Fruit fly (Drosophila melanogaster) whole organism, wandering third instar larva: ENCODE results near the gene CG10584.

Source experiments
- Abd-B ChIP-seq: fragments of >200 bp; optimal IDR thresholded peaks from 2 replicates; lab custom pipeline; 2017; ENCODE audit warnings: missing biosample characterization, missing genetic modification characterization
- CG32264 ChIP-seq: fragments of 200-800 bp; sonication (Bioruptor generic); optimal IDR thresholded peaks from 2 replicates; lab custom pipeline; 2016; ENCODE audit warnings: missing biosample characterization, missing genetic modification characterization
- CG9705 ChIP-seq: fragments of 200-800 bp; sonication (Bioruptor generic); optimal IDR thresholded peaks from 2 replicates; lab custom pipeline; 2018; ENCODE audit warnings: missing biosample characterization, mild to moderate bottlenecking, missing genetic modification characterization
- CrebA ChIP-seq: fragments of 200-800 bp; sonication (Bioruptor generic); optimal IDR thresholded peaks from 2 replicates; lab custom pipeline; 2016; ENCODE audit warnings: missing biosample characterization, mild to moderate bottlenecking, missing genetic modification characterization, borderline replicate concordance
- Dfd ChIP-seq: fragments of >200 bp; optimal IDR thresholded peaks from 2 replicates; lab custom pipeline; 2017; ENCODE audit warnings: missing biosample characterization, missing genetic modification characterization
- Dif ChIP-seq: fragments of 200-275, 200-300 bp; sonication (Bioruptor generic); optimal IDR thresholded peaks from 2 replicates; lab custom pipeline; 2018; ENCODE audit warnings: missing biosample characterization, missing genetic modification characterization; ENCODE audit not compliant: partially characterized antibody
- GATAd ChIP-seq: sonication (Bioruptor generic); optimal IDR thresholded peaks from 2 replicates; lab custom pipeline; 2016; ENCODE audit warnings: missing biosample characterization, missing genetic modification characterization
- HLH106 ChIP-seq: fragments of 200-800 bp; optimal IDR thresholded peaks from 3 replicates; lab custom pipeline; 2019; ENCODE audit warnings: missing biosample characterization, mild to moderate bottlenecking, missing genetic modification characterization, moderate library complexity
- Hnf4 ChIP-seq: fragments of 200-800 bp; sonication (Bioruptor generic); optimal IDR thresholded peaks from 2 replicates; lab custom pipeline; 2016; ENCODE audit warnings: missing biosample characterization, mild to moderate bottlenecking, missing genetic modification characterization
- Hr78 ChIP-seq: fragments of >200 bp; optimal IDR thresholded peaks from 2 replicates; lab custom pipeline; 2017; ENCODE audit warnings: missing biosample characterization, missing genetic modification characterization
- Hr83 ChIP-seq: fragments of 200-300 bp; sonication (Bioruptor generic); optimal IDR thresholded peaks from 2 replicates; lab custom pipeline; 2016; ENCODE audit warnings: missing biosample characterization, mild to moderate bottlenecking, missing genetic modification characterization, moderate library complexity; ENCODE audit not compliant: poor library complexity, severe bottlenecking
- Jra ChIP-seq: sonication (Bioruptor generic); optimal IDR thresholded peaks from 2 replicates; lab custom pipeline; 2016; ENCODE audit warnings: missing biosample characterization, missing genetic modification characterization
- Mio ChIP-seq: sonication (Bioruptor generic); optimal IDR thresholded peaks from 2 replicates; lab custom pipeline; 2016; ENCODE audit warnings: missing biosample characterization, missing genetic modification characterization
- Myc ChIP-seq: fragments of >200 bp; optimal IDR thresholded peaks from 2 replicates; lab custom pipeline; 2017
- N ChIP-seq: fragments of >200 bp; optimal IDR thresholded peaks from 2 replicates; lab custom pipeline; 2018; ENCODE audit warnings: missing biosample characterization, missing external identifiers, missing genetic modification characterization
- OdsH ChIP-seq: fragments of 200-800 bp; sonication (Bioruptor generic); optimal IDR thresholded peaks from 2 replicates; lab custom pipeline; 2016; ENCODE audit warnings: missing biosample characterization, mild to moderate bottlenecking, missing genetic modification characterization
- Rel ChIP-seq, 2 experiments: fragments of 200-800 bp; sonication (Bioruptor generic) in 1 of 2; optimal IDR thresholded peaks; 2 replicates in 1 of 2; 3 replicates in 1 of 2; lab custom pipeline; 2016 to 2019; ENCODE audit warnings: mild to moderate bottlenecking in 2 of 2, missing biosample characterization in 2 of 2, missing genetic modification characterization in 2 of 2, moderate library complexity in 1 of 2
- Sp1 ChIP-seq: fragments of 200-800 bp; sonication (Bioruptor generic); optimal IDR thresholded peaks from 3 replicates; lab custom pipeline; 2019; ENCODE audit warnings: missing biosample characterization, mild to moderate bottlenecking, missing genetic modification characterization, moderate library complexity
- Vsx2 ChIP-seq: fragments of 200-300, 225-300 bp; sonication (Bioruptor generic); optimal IDR thresholded peaks from 2 replicates; lab custom pipeline; 2018; ENCODE audit warnings: missing biosample characterization, missing genetic modification characterization; ENCODE audit not compliant: partially characterized antibody
- br ChIP-seq: fragments of 200-800 bp; sonication (Bioruptor generic); optimal IDR thresholded peaks from 2 replicates; lab custom pipeline; 2016; ENCODE audit warnings: missing biosample characterization, missing genetic modification characterization
- brk ChIP-seq: fragments of 200-800 bp; sonication (Bioruptor generic); optimal IDR thresholded peaks from 2 replicates; lab custom pipeline; 2016; ENCODE audit warnings: missing biosample characterization, mild to moderate bottlenecking, missing genetic modification characterization
- dl ChIP-seq, 2 experiments: fragments of 175-275, 200-275 bp in 1 of 2; fragments of 200-275 bp in 1 of 2; sonication (Bioruptor generic); optimal IDR thresholded peaks; lab custom pipeline; 2018; ENCODE audit warnings: mild to moderate bottlenecking in 2 of 2, missing biosample characterization in 2 of 2, missing genetic modification characterization in 2 of 2, moderate library complexity in 2 of 2; ENCODE audit not compliant: partially characterized antibody in 2 of 2, insufficient read depth in 1 of 2
- dmrt93B ChIP-seq: fragments of 200-800 bp; sonication (Bioruptor generic); optimal IDR thresholded peaks from 2 replicates; lab custom pipeline; 2018; ENCODE audit warnings: missing biosample characterization, mild to moderate bottlenecking, missing genetic modification characterization
- dsf ChIP-seq: sonication (Bioruptor generic); optimal IDR thresholded peaks from 2 replicates; lab custom pipeline; 2016; ENCODE audit warnings: missing biosample characterization, missing genetic modification characterization, borderline replicate concordance
- ey ChIP-seq: fragments of 200-800 bp; sonication (Bioruptor generic); optimal IDR thresholded peaks from 2 replicates; lab custom pipeline; 2016; ENCODE audit warnings: missing biosample characterization, missing genetic modification characterization
- foxo ChIP-seq, 2 experiments: fragments of 200-800 bp; sonication (Bioruptor generic); optimal IDR thresholded peaks; 2 replicates in 1 of 2; 3 replicates in 1 of 2; lab custom pipeline; 2016 to 2017; ENCODE audit warnings: missing biosample characterization in 2 of 2, missing genetic modification characterization in 2 of 2
- fru ChIP-seq: fragments of 200-800 bp; sonication (Bioruptor generic); optimal IDR thresholded peaks from 3 replicates; lab custom pipeline; 2016; ENCODE audit warnings: missing biosample characterization, mild to moderate bottlenecking, missing genetic modification characterization
- h ChIP-seq: fragments of 200-800 bp; sonication (Bioruptor generic); optimal IDR thresholded peaks from 3 replicates; lab custom pipeline; 2016; ENCODE audit warnings: missing biosample characterization, mild to moderate bottlenecking, missing genetic modification characterization
- jim ChIP-seq: fragments of 175-275, 200-325 bp; sonication (Bioruptor generic); optimal IDR thresholded peaks from 2 replicates; lab custom pipeline; 2016; ENCODE audit warnings: missing biosample characterization, mild to moderate bottlenecking, missing genetic modification characterization
- lola ChIP-seq: fragments of >200 bp; optimal IDR thresholded peaks from 2 replicates; lab custom pipeline; 2017; ENCODE audit warnings: missing biosample characterization, missing genetic modification characterization
- pan ChIP-seq: fragments of >200 bp; optimal IDR thresholded peaks from 2 replicates; lab custom pipeline; 2017
- psq ChIP-seq: fragments of 200-800 bp; sonication (Bioruptor generic); optimal IDR thresholded peaks from 3 replicates; lab custom pipeline; 2017; ENCODE audit warnings: missing biosample characterization, mild to moderate bottlenecking, missing genetic modification characterization, moderate library complexity
- rgr ChIP-seq: fragments of 200-800 bp; sonication (Bioruptor generic); optimal IDR thresholded peaks from 3 replicates; lab custom pipeline; 2016; ENCODE audit warnings: missing biosample characterization, mild to moderate bottlenecking, missing genetic modification characterization
- sage ChIP-seq: fragments of 200-800 bp; sonication (Bioruptor generic); optimal IDR thresholded peaks from 2 replicates; lab custom pipeline; 2016; ENCODE audit warnings: missing biosample characterization, mild to moderate bottlenecking, missing genetic modification characterization
- sv ChIP-seq: fragments of 200-800 bp; sonication (Bioruptor generic); optimal IDR thresholded peaks from 3 replicates; lab custom pipeline; 2016; ENCODE audit warnings: missing biosample characterization, missing genetic modification characterization
- tai ChIP-seq: sonication (Bioruptor generic); optimal IDR thresholded peaks from 2 replicates; lab custom pipeline; 2016; ENCODE audit warnings: missing biosample characterization, missing genetic modification characterization
- usp ChIP-seq: fragments of >200 bp; optimal IDR thresholded peaks from 2 replicates; lab custom pipeline; 2017; ENCODE audit warnings: missing biosample characterization, missing genetic modification characterization
- woc ChIP-seq: sonication (Bioruptor generic); optimal IDR thresholded peaks from 2 replicates; lab custom pipeline; 2016; ENCODE audit warnings: missing biosample characterization, mild to moderate bottlenecking, missing genetic modification characterization

CG10584 gene

dm6 chr3L:21060189-21061070, 29.3 kb upstream of the CG10584 start:
- peak; percentile 32 for TF ChIP-seq ey (GFP tag; lab: Kevin White, UChicago)
- TF ChIP-seq Hr78 (GFP tag; lab: Kevin White, UChicago) = no peak
- TF ChIP-seq dl (GFP tag; optimal IDR thresholded peaks at IDR 0.05; lab: Kevin White, UChicago; ENCODE audit: insufficient read depth in 1 of 2, partially characterized antibody in 2 of 2) = peak; percentile 32 to 38
- TF ChIP-seq psq (GFP tag; lab: Kevin White, UChicago) = peak; percentile 50
- TF ChIP-seq tai = peak; percentile 47
- TF ChIP-seq Vsx2 (GFP tag; lab: Kevin White, UChicago) = no peak
- TF ChIP-seq Rel (GFP tag; optimal IDR thresholded peaks at IDR 0.05; lab: Kevin White, UChicago) = no peak
- TF ChIP-seq Rel (tag; optimal IDR thresholded peaks at IDR 0.05; lab: Kevin White, UChicago) = no peak
- TF ChIP-seq h (GFP tag; lab: Kevin White, UChicago) = peak; percentile 40
- TF ChIP-seq Dif = no peak
- TF ChIP-seq dmrt93B (GFP tag; lab: Kevin White, UChicago) = peak; percentile 15
- no peak for TF ChIP-seq Jra (GFP tag; lab: Kevin White, UChicago)
- no peak for TF ChIP-seq lola (GFP tag; lab: Kevin White, UChicago)
- TF ChIP-seq foxo (GFP tag; optimal IDR thresholded peaks at IDR 0.05; lab: Kevin White, UChicago) = peak in 1 of 2 experiments; percentile 58
- TF ChIP-seq Hr83 (GFP tag; lab: Kevin White, UChicago) = no peak
- no peak for TF ChIP-seq Abd-B (GFP tag; lab: Kevin White, UChicago)
- TF ChIP-seq Mio = no peak
- no peak for TF ChIP-seq brk (GFP tag; lab: Kevin White, UChicago)
- TF ChIP-seq br (GFP tag; lab: Kevin White, UChicago) = peak; percentile 14
- TF ChIP-seq CrebA (GFP tag; lab: Kevin White, UChicago) = no peak
- TF ChIP-seq jim (GFP tag; lab: Kevin White, UChicago) = no peak
- no peak for TF ChIP-seq usp
- TF ChIP-seq Dfd (GFP tag; lab: Kevin White, UChicago) = no peak
- peak; percentile 34 for TF ChIP-seq rgr (GFP tag; lab: Kevin White, UChicago)
- no peak for TF ChIP-seq GATAd (GFP tag; lab: Kevin White, UChicago)
- no peak for TF ChIP-seq pan
- TF ChIP-seq fru (GFP tag; lab: Kevin White, UChicago) = peak; percentile 50
- TF ChIP-seq sv (GFP tag; lab: Kevin White, UChicago) = no peak
- peak; percentile 19 for TF ChIP-seq Hnf4 (GFP tag; lab: Kevin White, UChicago)
- TF ChIP-seq sage = no peak
- TF ChIP-seq OdsH (GFP tag; lab: Kevin White, UChicago) = peak; percentile 54
- TF ChIP-seq HLH106 = peak; percentile 56
- peak; percentile 12 for TF ChIP-seq woc
- TF ChIP-seq Sp1 (GFP tag; lab: Kevin White, UChicago) = peak; percentile 69
- TF ChIP-seq, all 38 proteins: peak for 15

- TF ChIP-seq rgr (GFP tag; lab: Kevin White, UChicago) = peak; percentile 61
- TF ChIP-seq usp = no peak
- no peak for TF ChIP-seq CrebA (GFP tag; lab: Kevin White, UChicago)
- TF ChIP-seq brk (GFP tag; lab: Kevin White, UChicago) = no peak
- TF ChIP-seq foxo (GFP tag; optimal IDR thresholded peaks at IDR 0.05; lab: Kevin White, UChicago) = peak in 1 of 2 experiments; percentile 29
- TF ChIP-seq OdsH (GFP tag; lab: Kevin White, UChicago) = peak; percentile 48
- no peak for TF ChIP-seq Abd-B (GFP tag; lab: Kevin White, UChicago)
- no peak for TF ChIP-seq GATAd (GFP tag; lab: Kevin White, UChicago)
- no peak for TF ChIP-seq Jra (GFP tag; lab: Kevin White, UChicago)
- no peak for TF ChIP-seq pan
- TF ChIP-seq sage = peak; percentile 50
- TF ChIP-seq sv (GFP tag; lab: Kevin White, UChicago) = no peak
- TF ChIP-seq Dfd (GFP tag; lab: Kevin White, UChicago) = no peak
- peak; percentile 45 for TF ChIP-seq N
- TF ChIP-seq br (GFP tag; lab: Kevin White, UChicago) = peak; percentile 24
- no peak for TF ChIP-seq Rel (GFP tag; optimal IDR thresholded peaks at IDR 0.05; lab: Kevin White, UChicago)
- TF ChIP-seq Rel (tag; optimal IDR thresholded peaks at IDR 0.05; lab: Kevin White, UChicago) = peak; percentile 81
- TF ChIP-seq tai = no peak
- TF ChIP-seq woc = no peak
- peak; percentile 15 for TF ChIP-seq CG32264 (GFP tag; lab: Kevin White, UChicago)
- peak; percentile 72 for TF ChIP-seq h (GFP tag; lab: Kevin White, UChicago)
- TF ChIP-seq Hnf4 (GFP tag; lab: Kevin White, UChicago) = peak; percentile 54
- TF ChIP-seq Vsx2 (GFP tag; lab: Kevin White, UChicago) = peak; percentile 78
- TF ChIP-seq jim (GFP tag; lab: Kevin White, UChicago) = peak; percentile 21
- TF ChIP-seq Myc = no peak
- peak; percentile 27 for TF ChIP-seq Sp1 (GFP tag; lab: Kevin White, UChicago)
- peak; percentile 8 for TF ChIP-seq HLH106
- no peak for TF ChIP-seq lola (GFP tag; lab: Kevin White, UChicago)
- peak; percentile 38 for TF ChIP-seq psq (GFP tag; lab: Kevin White, UChicago)
- TF ChIP-seq dl (GFP tag; optimal IDR thresholded peaks at IDR 0.05; lab: Kevin White, UChicago; ENCODE audit: insufficient read depth in 1 of 2, partially characterized antibody in 2 of 2) = peak; percentile 72 to 76
- no peak for TF ChIP-seq CG9705
- TF ChIP-seq dmrt93B (GFP tag; lab: Kevin White, UChicago) = no peak
- TF ChIP-seq Dif = peak; percentile 81
- TF ChIP-seq Mio = no peak
- TF ChIP-seq fru (GFP tag; lab: Kevin White, UChicago) = peak; percentile 75
- TF ChIP-seq ey (GFP tag; lab: Kevin White, UChicago) = peak; percentile 35
- peak; percentile 71 for TF ChIP-seq Hr83 (GFP tag; lab: Kevin White, UChicago)
- TF ChIP-seq Hr78 (GFP tag; lab: Kevin White, UChicago) = no peak
- no peak for TF ChIP-seq dsf
Observed at dm6 chr3L:21058651-21059050, 27.5 kb upstream of the CG10584 start.
